Worm (Caenorhabditis elegans): ENCODE results near the gene pals-27.

pals-27 gene

ce11 chrIII:4379717-4380116 is 1.7 kb upstream of the pals-27 start, which contains the start of gene B0284.3:
TSS of gene B0284.3 (minus strand) at chrIII:4379817.
- no peak for TF ChIP-seq unc-62 (GFP tag; optimal IDR thresholded peaks at IDR 0.05)

ce11 chrIII:4380835-4381234 is 608 bp upstream of the pals-27 start:
- no peak for TF ChIP-seq unc-62 (GFP tag; optimal IDR thresholded peaks at IDR 0.05)

ce11 chrIII:4382118-4382517 is 675 bp downstream of the pals-27 start:
- no peak for TF ChIP-seq unc-62 (GFP tag; optimal IDR thresholded peaks at IDR 0.05)

ce11 chrIII:4384487-4384886 is 3.0 kb downstream of the pals-27 start, which contains the start of gene pals-28:
TSS of gene pals-28 (plus strand) at chrIII:4384787.
- no peak for TF ChIP-seq unc-62 (GFP tag; optimal IDR thresholded peaks at IDR 0.05)

- no peak for TF ChIP-seq unc-62 (GFP tag; optimal IDR thresholded peaks at IDR 0.05)
Measured at ce11 chrIII:4390421-4390820, 9.0 kb downstream of the pals-27 start.

- TF ChIP-seq unc-62 (GFP tag; optimal IDR thresholded peaks at IDR 0.05): no peak
Measured at ce11 chrIII:4391319-4391718, 9.9 kb downstream of the pals-27 start.

- no peak for TF ChIP-seq unc-62 (GFP tag; optimal IDR thresholded peaks at IDR 0.05)
Measured at ce11 chrIII:4391938-4392337, 10.5 kb downstream of the pals-27 start.

ce11 chrIII:4394496-4394895 is 13.1 kb downstream of the pals-27 start, which contains the start of gene R07E5.4:
TSS of gene R07E5.4 (plus strand) at chrIII:4394796.
- no peak for TF ChIP-seq unc-62 (GFP tag; optimal IDR thresholded peaks at IDR 0.05)

- no peak for TF ChIP-seq unc-62 (GFP tag; optimal IDR thresholded peaks at IDR 0.05)
Measured at ce11 chrIII:4395857-4396256, 14.4 kb downstream of the pals-27 start.

- TF ChIP-seq unc-62 (GFP tag; optimal IDR thresholded peaks at IDR 0.05): no peak
Measured at ce11 chrIII:4397115-4397514, 15.7 kb downstream of the pals-27 start, which contains the start of gene R07E5.5. TSS of gene R07E5.5 (plus strand) at chrIII:4397415.

ce11 chrIII:4398463-4398862 is 17.0 kb downstream of the pals-27 start, which contains the start of gene R07E5.6:
TSS of gene R07E5.6 (plus strand) at chrIII:4398763.
- no peak for TF ChIP-seq unc-62 (GFP tag; optimal IDR thresholded peaks at IDR 0.05)

- no peak for TF ChIP-seq unc-62 (GFP tag; optimal IDR thresholded peaks at IDR 0.05)
Measured at ce11 chrIII:4401142-4401541, 19.7 kb downstream of the pals-27 start, which contains the start of gene R07E5.15. TSS of gene R07E5.15 (plus strand) at chrIII:4401442.

ce11 chrIII:4404339-4404836 is 22.9 kb downstream of the pals-27 start, which contains the start of the genes R07E5.17 and snfc-5:
TSS of gene R07E5.17 (minus strand) at chrIII:4404436.
TSS of gene snfc-5 (plus strand) at chrIII:4404786.
- no peak for TF ChIP-seq unc-62 (GFP tag; optimal IDR thresholded peaks at IDR 0.05)

- no peak for TF ChIP-seq unc-62 (GFP tag; optimal IDR thresholded peaks at IDR 0.05)
Measured at ce11 chrIII:4405986-4406385, 24.5 kb downstream of the pals-27 start, which contains the start of gene rnp-4. TSS of gene rnp-4 (plus strand) at chrIII:4406286.

- no peak for TF ChIP-seq unc-62 (GFP tag; optimal IDR thresholded peaks at IDR 0.05)
Measured at ce11 chrIII:4407144-4407543, 25.7 kb downstream of the pals-27 start, which contains the start of gene prdx-3. TSS of gene prdx-3 (plus strand) at chrIII:4407444.

ce11 chrIII:4408251-4408650 is 26.8 kb downstream of the pals-27 start, which contains the start of gene gpch-1:
TSS of gene gpch-1 (plus strand) at chrIII:4408551.
- TF ChIP-seq unc-62 (GFP tag; optimal IDR thresholded peaks at IDR 0.05): no peak

All from whole organism, dauer.